Worm (Caenorhabditis elegans) whole organism, L3 larva: ENCODE data around the gene F29B9.12.
"Not testable (repeated sequence)": the region's sequence is repeated elsewhere in the genome, so short reads cannot be mapped to it uniquely, and the experiment has no call there.

ENCODE experiments used
- ceh-16 ChIP-seq: sonication (generic microtip); optimal IDR thresholded peaks from 2 replicates; lab custom pipeline; 2017; ENCODE audit warnings: missing biosample characterization, missing genetic modification characterization
- pqm-1 ChIP-seq: fragments of 150-350 bp; optimal IDR thresholded peaks from 2 replicates; lab custom pipeline; 2017; ENCODE audit warnings: missing biosample characterization, missing genetic modification characterization, inconsistent platforms
- unc-62 ChIP-seq: fragments of 150-350 bp; sonication (generic microtip); optimal IDR thresholded peaks from 4 replicates; lab custom pipeline; 2014; ENCODE audit warnings: missing biosample characterization, missing genetic modification reagents, missing genetic modification characterization

DNA sequence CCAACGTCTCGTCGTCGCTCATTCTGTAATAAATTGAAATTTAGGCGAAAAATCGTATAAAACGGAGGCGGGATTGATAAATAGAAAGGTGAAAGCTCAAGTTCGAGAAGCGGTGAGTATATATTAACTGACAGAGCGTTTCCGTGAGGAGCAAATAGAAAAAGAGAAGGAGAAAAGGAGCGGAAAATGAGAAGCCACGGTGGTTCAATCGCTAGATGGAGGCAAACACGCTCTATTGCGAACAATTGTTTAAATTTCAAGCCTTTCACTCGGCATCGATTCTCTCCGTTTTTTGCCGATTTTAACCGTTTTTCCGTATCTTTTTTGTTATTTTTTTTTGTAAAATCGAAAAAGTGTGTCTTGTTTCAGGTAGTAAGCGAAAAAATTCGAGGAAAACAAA lies 46.4 kb downstream of the F29B9.12 start, which contains the start of gene miro-1:
- not testable (repeated sequence) for TF ChIP-seq pqm-1; unc-62 (GFP tag; lab: Kevin White, UChicago); ceh-16 (tag; lab: Kevin White, UChicago)
